Worm (Caenorhabditis elegans) whole organism, L1 larva: ENCODE results near the gene bca-1.

Source experiments
- C16A3.4 ChIP-seq: fragments of 150-350 bp; optimal IDR thresholded peaks from 2 replicates; lab custom pipeline; 2014; ENCODE audit warnings: missing biosample characterization, missing genetic modification characterization
- C34B4.2 ChIP-seq: sonication (generic microtip); optimal IDR thresholded peaks from 2 replicates; lab custom pipeline; 2017; ENCODE audit warnings: mild to moderate bottlenecking, missing genetic modification characterization, missing compliant biosample characterization
- ama-1 ChIP-seq: fragments of 150-350 bp; optimal IDR thresholded peaks from 2 replicates; lab custom pipeline; 2014
- blmp-1 ChIP-seq: fragments of 150-350 bp; optimal IDR thresholded peaks from 2 replicates; lab custom pipeline; 2014; ENCODE audit warnings: missing biosample characterization, missing genetic modification characterization
- ceh-82 ChIP-seq, 3 experiments: fragments of 150-350 bp in 1 of 3; sonication (generic microtip) in 2 of 3; optimal IDR thresholded peaks; 2 replicates each; lab custom pipeline; 2014 to 2017; ENCODE audit warnings: missing biosample characterization in 3 of 3, missing genetic modification characterization in 3 of 3
- ceh-90 ChIP-seq: sonication (generic microtip); optimal IDR thresholded peaks from 2 replicates; lab custom pipeline; 2016; ENCODE audit warnings: missing genetic modification characterization, missing compliant biosample characterization
- ces-1 ChIP-seq: fragments of 150-350 bp; optimal IDR thresholded peaks from 2 replicates; lab custom pipeline; 2014; ENCODE audit warnings: missing biosample characterization, missing genetic modification reagents, missing genetic modification characterization
- dsc-1 ChIP-seq: sonication (generic microtip); optimal IDR thresholded peaks from 2 replicates; lab custom pipeline; 2016; ENCODE audit warnings: mild to moderate bottlenecking, missing genetic modification characterization, missing compliant biosample characterization
- efl-1 ChIP-seq, 4 experiments: fragments of 150-350 bp; optimal IDR thresholded peaks in 3 of 4; peaks in 1 of 4; 1 replicate in 1 of 4; 2 replicates in 3 of 4; lab custom pipeline; 2014; ENCODE audit warnings: missing biosample characterization in 2 of 4, missing genetic modification characterization in 2 of 4, missing genetic modification reagents in 2 of 4
- elt-2 ChIP-seq: sonication (generic microtip); optimal IDR thresholded peaks from 2 replicates; lab custom pipeline; 2016; ENCODE audit warnings: missing genetic modification characterization, mild to moderate bottlenecking, inconsistent platforms, missing compliant biosample characterization, missing genetic modification reagents
- elt-3 ChIP-seq, 6 experiments: fragments of 150-350 bp in 1 of 6; sonication (generic microtip); optimal IDR thresholded peaks; 2 replicates each; lab custom pipeline; 2017 to 2018; ENCODE audit warnings: missing biosample characterization in 6 of 6, missing genetic modification characterization in 6 of 6, inconsistent platforms in 1 of 6
- fkh-4 ChIP-seq: sonication (generic microtip); optimal IDR thresholded peaks from 2 replicates; lab custom pipeline; 2016; ENCODE audit warnings: missing compliant biosample characterization, missing genetic modification characterization, borderline replicate concordance
- fos-1 ChIP-seq: fragments of 150-350 bp; optimal IDR thresholded peaks from 2 replicates; lab custom pipeline; 2014; ENCODE audit warnings: missing biosample characterization, missing genetic modification characterization
- hlh-4 ChIP-seq: sonication (generic microtip); optimal IDR thresholded peaks from 2 replicates; lab custom pipeline; 2016; ENCODE audit warnings: mild to moderate bottlenecking, missing genetic modification characterization, missing compliant biosample characterization
- jun-1 ChIP-seq: fragments of 150-350 bp; optimal IDR thresholded peaks from 2 replicates; lab custom pipeline; 2014; ENCODE audit warnings: missing biosample characterization, missing genetic modification reagents, missing genetic modification characterization
- lin-14 ChIP-seq: fragments of 200-800 bp; sonication (Bioruptor generic); optimal IDR thresholded peaks from 2 replicates; lab custom pipeline; 2018; ENCODE audit warnings: mild to moderate bottlenecking, missing genetic modification characterization, moderate library complexity, missing compliant biosample characterization
- lir-3 ChIP-seq: sonication (generic microtip); optimal IDR thresholded peaks from 2 replicates; lab custom pipeline; 2016; ENCODE audit warnings: mild to moderate bottlenecking, missing genetic modification characterization, moderate library complexity, missing compliant biosample characterization; ENCODE audit not compliant: poor library complexity
- lsy-2 ChIP-seq, 2 experiments: fragments of 150-350 bp; optimal IDR thresholded peaks; 2 replicates each; lab custom pipeline; 2014; ENCODE audit warnings: missing biosample characterization in 2 of 2, missing genetic modification characterization in 2 of 2
- mab-9 ChIP-seq: fragments of 200-800 bp; sonication (Bioruptor generic); IDR thresholded peaks from 2 replicates; pipeline ENCODE4 v1.3.6; 2022; ENCODE audit warnings: missing genetic modification reagents, missing genetic modification characterization, missing compliant biosample characterization
- mep-1 ChIP-seq: fragments of 150-350 bp; optimal IDR thresholded peaks from 2 replicates; lab custom pipeline; 2014; ENCODE audit warnings: missing biosample characterization, missing genetic modification characterization
- nhr-11 ChIP-seq: fragments of 150-350 bp; optimal IDR thresholded peaks from 2 replicates; lab custom pipeline; 2014; ENCODE audit warnings: missing biosample characterization, missing genetic modification characterization
- nhr-237 ChIP-seq: fragments of 150-350 bp; optimal IDR thresholded peaks from 2 replicates; lab custom pipeline; 2014; ENCODE audit warnings: missing biosample characterization, missing genetic modification characterization
- nhr-47 ChIP-seq: sonication (generic microtip); optimal IDR thresholded peaks from 2 replicates; lab custom pipeline; 2016; ENCODE audit warnings: mild to moderate bottlenecking, missing genetic modification characterization, moderate library complexity, missing compliant biosample characterization
- nhr-71 ChIP-seq: sonication (generic microtip); optimal IDR thresholded peaks from 2 replicates; lab custom pipeline; 2016; ENCODE audit warnings: mild to moderate bottlenecking, missing genetic modification characterization, moderate library complexity, missing compliant biosample characterization
- nhr-77 ChIP-seq: fragments of 150-350 bp; optimal IDR thresholded peaks from 2 replicates; lab custom pipeline; 2014; ENCODE audit warnings: missing biosample characterization, missing genetic modification characterization
- nhr-84 ChIP-seq: sonication (generic microtip); optimal IDR thresholded peaks from 2 replicates; lab custom pipeline; 2017; ENCODE audit warnings: missing biosample characterization, missing genetic modification characterization
- nhr-85 ChIP-seq: sonication (generic microtip); peaks from one replicate; lab custom pipeline; 2016; ENCODE audit warnings: missing genetic modification characterization, inconsistent platforms, missing compliant biosample characterization
- nhr-90 ChIP-seq: sonication (generic microtip); optimal IDR thresholded peaks from 2 replicates; lab custom pipeline; 2016; ENCODE audit warnings: mild to moderate bottlenecking, missing genetic modification characterization, missing compliant biosample characterization; ENCODE audit not compliant: poor library complexity
- pag-3 ChIP-seq: sonication (generic microtip); optimal IDR thresholded peaks from 2 replicates; lab custom pipeline; 2017; ENCODE audit warnings: missing genetic modification characterization, mild to moderate bottlenecking, missing compliant biosample characterization, antibody characterized with exemption, borderline replicate concordance; ENCODE audit not compliant: insufficient read depth
- pax-3 ChIP-seq: fragments of 200-800 bp; sonication (Bioruptor generic); optimal IDR thresholded peaks from 2 replicates; lab custom pipeline; 2018; ENCODE audit warnings: mild to moderate bottlenecking, missing genetic modification characterization, moderate library complexity, missing compliant biosample characterization
- rnt-1 ChIP-seq: sonication (generic microtip); optimal IDR thresholded peaks from 2 replicates; lab custom pipeline; 2016; ENCODE audit warnings: mild to moderate bottlenecking, missing genetic modification characterization, moderate library complexity, missing compliant biosample characterization
- skn-1 ChIP-seq: fragments of 150-350 bp; optimal IDR thresholded peaks from 2 replicates; lab custom pipeline; 2014; ENCODE audit warnings: missing biosample characterization, missing genetic modification characterization
- snpc-4 ChIP-seq: fragments of 150-350 bp; optimal IDR thresholded peaks from 2 replicates; lab custom pipeline; 2014; ENCODE audit warnings: missing biosample characterization, missing genetic modification characterization
- snu-23 ChIP-seq: sonication (generic microtip); optimal IDR thresholded peaks from 2 replicates; lab custom pipeline; 2016; ENCODE audit warnings: missing genetic modification characterization, missing compliant biosample characterization
- sptf-1 ChIP-seq: fragments of 150-350 bp; optimal IDR thresholded peaks from 2 replicates; lab custom pipeline; 2014; ENCODE audit warnings: missing biosample characterization, missing genetic modification characterization
- tbx-2 ChIP-seq: sonication (generic microtip); optimal IDR thresholded peaks from 2 replicates; lab custom pipeline; 2016; ENCODE audit warnings: missing genetic modification characterization, missing compliant biosample characterization
- tlp-1 ChIP-seq: fragments of 150-350 bp; optimal IDR thresholded peaks from 2 replicates; lab custom pipeline; 2014; ENCODE audit warnings: missing biosample characterization, missing genetic modification characterization
- unc-30 ChIP-seq: sonication (generic microtip); optimal IDR thresholded peaks from 2 replicates; lab custom pipeline; 2017; ENCODE audit warnings: missing biosample characterization, missing genetic modification characterization
- unc-86 ChIP-seq: sonication (generic microtip); optimal IDR thresholded peaks from 2 replicates; lab custom pipeline; 2016; ENCODE audit warnings: missing genetic modification characterization, missing compliant biosample characterization
- unc-98 ChIP-seq: fragments of 200-800 bp; sonication (Bioruptor generic); IDR thresholded peaks from 2 replicates; pipeline ENCODE4 v1.3.6; 2022; ENCODE audit warnings: missing genetic modification characterization, missing compliant biosample characterization
- vab-15 ChIP-seq: sonication (generic microtip); optimal IDR thresholded peaks from 2 replicates; lab custom pipeline; 2017; ENCODE audit warnings: missing genotype, mild to moderate bottlenecking, missing genetic modification characterization, missing compliant biosample characterization
- xbp-1 ChIP-seq: sonication (generic microtip); optimal IDR thresholded peaks from 2 replicates; lab custom pipeline; 2016; ENCODE audit warnings: missing genetic modification characterization, missing compliant biosample characterization
- ztf-11 ChIP-seq, 2 experiments: sonication (generic microtip); optimal IDR thresholded peaks; 2 replicates each; lab custom pipeline; 2016 to 2017; ENCODE audit warnings: missing genetic modification characterization in 2 of 2, missing biosample characterization in 1 of 2, missing compliant biosample characterization in 1 of 2

bca-1 gene

ce11 chrX:6232998-6233626, 28.6 kb upstream of the bca-1 start, which contains the start of gene C14F11.4:
C14F11.4 (minus strand) TSS chrX:6233048.
- TF ChIP-seq hlh-4 (tag; lab: Kevin White, UChicago) (no peak), elt-3 (tag; optimal IDR thresholded peaks at IDR 0.05; lab: Kevin White, UChicago) (no peak), pag-3 (no peak), C34B4.2 (no peak)

ce11 chrX:6230669-6231068, 26.1 kb upstream of the bca-1 start, which contains the start of gene lite-1:
lite-1 (minus strand) TSS chrX:6230769.
- TF ChIP-seq nhr-71 (tag; lab: Kevin White, UChicago) (no peak), nhr-11 (tag; lab: Kevin White, UChicago) (no peak), ztf-11 (tag; optimal IDR thresholded peaks at IDR 0.05; lab: Kevin White, UChicago) (no peak), mab-9 (GFP tag; lab: Robert Waterston, UW) (no peak), tlp-1 (tag; lab: Kevin White, UChicago) (no peak), pax-3 (tag; lab: Kevin White, UChicago) (no peak), snpc-4 (tag; lab: Kevin White, UChicago) (no peak), C16A3.4 (no peak), ces-1 (GFP tag; lab: Kevin White, UChicago) (no peak), xbp-1 (tag; lab: Kevin White, UChicago) (no peak), ceh-90 (tag; lab: Kevin White, UChicago) (no peak), elt-2 (tag; lab: Kevin White, UChicago) (no peak), nhr-237 (tag; lab: Kevin White, UChicago) (no peak), tbx-2 (no peak), nhr-47 (tag; lab: Kevin White, UChicago) (no peak)

- TF ChIP-seq ama-1 (lab: Kevin White, UChicago) = no peak
- TF ChIP-seq rnt-1 (tag; lab: Kevin White, UChicago) = peak; percentile 22
- TF ChIP-seq ces-1 (GFP tag; lab: Kevin White, UChicago) = no peak
- TF ChIP-seq blmp-1 (tag; lab: Kevin White, UChicago) = no peak
- peak; percentile 41 for TF ChIP-seq lin-14 (GFP tag; lab: Kevin White, UChicago)
Observed at ce11 chrX:6224841-6225240, 20.3 kb upstream of the bca-1 start.

DNA sequence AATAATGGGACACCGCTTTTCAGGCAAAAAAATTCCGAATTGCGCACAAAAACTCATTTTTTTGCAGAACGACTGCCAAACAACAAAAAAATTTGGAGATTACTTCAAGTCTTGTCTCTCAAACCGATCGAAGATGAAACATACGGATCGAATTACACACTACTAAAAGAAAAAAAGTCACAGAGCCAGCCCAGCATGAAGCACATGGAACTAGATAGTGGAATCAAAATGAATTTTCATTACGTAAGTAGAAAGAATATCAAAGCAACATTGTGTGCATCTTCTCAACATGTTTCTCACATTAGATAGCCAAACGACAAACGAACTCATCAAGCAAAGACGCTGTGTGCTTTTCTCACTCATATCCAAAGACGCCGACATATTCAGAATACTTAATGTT, 16.6 kb upstream of the bca-1 start:
- TF ChIP-seq nhr-77 (tag; lab: Kevin White, UChicago) = no peak
- no peak for TF ChIP-seq vab-15 (tag; lab: Kevin White, UChicago)
- TF ChIP-seq fkh-4 (tag; lab: Kevin White, UChicago) = peak; percentile 61
- TF ChIP-seq rnt-1 (tag; lab: Kevin White, UChicago) = no peak
- TF ChIP-seq dsc-1 (tag; lab: Kevin White, UChicago) = peak; percentile 96

DNA sequence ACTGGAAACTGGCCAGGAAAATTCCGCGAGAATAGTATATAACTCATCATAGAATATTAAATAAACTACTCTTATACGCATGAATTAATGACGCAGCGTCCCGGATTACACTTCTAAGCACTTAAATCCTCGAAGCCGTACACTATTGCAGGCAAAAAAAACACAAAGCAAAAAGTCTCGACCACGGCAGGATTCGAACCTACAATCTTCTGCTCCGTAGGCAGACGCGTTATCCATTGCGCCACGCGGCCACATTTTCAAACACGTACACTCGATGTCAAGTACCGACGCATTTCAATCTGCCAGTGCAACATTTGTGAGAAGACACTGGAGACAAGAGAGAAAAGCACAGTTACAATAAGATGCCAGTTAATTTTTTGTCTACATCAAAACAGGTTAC, 15.3 kb upstream of the bca-1 start:
- peak; percentile 14 for TF ChIP-seq nhr-77 (tag; lab: Kevin White, UChicago)
- TF ChIP-seq nhr-71 (tag; lab: Kevin White, UChicago) = peak; percentile 72
- no peak for TF ChIP-seq nhr-11 (tag; lab: Kevin White, UChicago)
- peak; percentile 56 for TF ChIP-seq mep-1
- TF ChIP-seq ceh-82 (tag; optimal IDR thresholded peaks at IDR 0.05; lab: Kevin White, UChicago) = peak; percentile 24 to 55 (median 31)
- TF ChIP-seq jun-1 (tag; lab: Kevin White, UChicago) = peak; percentile 23
- peak; percentile 75 for TF ChIP-seq nhr-47 (tag; lab: Kevin White, UChicago)
- peak; percentile 27 for TF ChIP-seq fos-1
- TF ChIP-seq unc-86 (tag; lab: Kevin White, UChicago) = peak; percentile 45
- TF ChIP-seq lir-3 = peak; percentile 23
- no peak for TF ChIP-seq mab-9 (GFP tag; lab: Robert Waterston, UW)
- peak; percentile 5; the same call in 1 of the 2 replicates for TF ChIP-seq unc-98 (GFP tag; lab: Robert Waterston, UW)
- peak in 1 of 2 experiments; percentile 48 for TF ChIP-seq lsy-2 (tag; optimal IDR thresholded peaks at IDR 0.05; lab: Kevin White, UChicago)
- TF ChIP-seq nhr-84 = no peak
- TF ChIP-seq skn-1 (tag; lab: Kevin White, UChicago) = peak; percentile 23
- peak; percentile 76 for TF ChIP-seq snu-23 (GFP tag; lab: Kevin White, UChicago)
- no peak for TF ChIP-seq ztf-11 (tag; optimal IDR thresholded peaks at IDR 0.05; lab: Kevin White, UChicago)
- no peak for TF ChIP-seq sptf-1
- peak; percentile 74 for TF ChIP-seq nhr-85 (tag; lab: Kevin White, UChicago)
- no peak for TF ChIP-seq unc-30 (tag; lab: Kevin White, UChicago)
- no peak for TF ChIP-seq nhr-237 (tag; lab: Kevin White, UChicago)
- TF ChIP-seq nhr-90 (tag; lab: Kevin White, UChicago) = peak; percentile 67
- peak in 1 of 2 experiments; percentile 14 for TF ChIP-seq efl-1 (optimal IDR thresholded peaks at IDR 0.05; lab: Kevin White, UChicago)
- peak in 1 of 2 experiments; percentile 91 for TF ChIP-seq efl-1 (GFP tag; optimal IDR thresholded peaks at IDR 0.05 in 1 of 2; lab: Kevin White, UChicago)
